Fruit fly (Drosophila melanogaster) whole organism, prepupa: ENCODE results near the gene deltaCOP.

Experiments
- CG10631 ChIP-seq: fragments of 200-800 bp; sonication (Bioruptor generic); optimal IDR thresholded peaks from 2 replicates; lab custom pipeline; 2016; ENCODE audit warnings: missing biosample characterization, missing genetic modification characterization
- CG10669 ChIP-seq: fragments of 200-800 bp; sonication (Bioruptor generic); optimal IDR thresholded peaks from 3 replicates; lab custom pipeline; 2018; ENCODE audit warnings: missing biosample characterization, mild to moderate bottlenecking, missing genetic modification characterization, moderate library complexity
- CG11762 ChIP-seq: fragments of 200-800 bp; sonication (Bioruptor generic); optimal IDR thresholded peaks from 3 replicates; lab custom pipeline; 2016; ENCODE audit warnings: missing biosample characterization, missing genetic modification characterization; ENCODE audit not compliant: insufficient read depth
- CG15336 ChIP-seq: fragments of 200-800 bp; sonication (Bioruptor generic); IDR thresholded peaks from 2 replicates; pipeline ENCODE4 v1.3.6; 2022; ENCODE audit warnings: missing biosample characterization, missing genetic modification characterization
- CG1621 ChIP-seq: fragments of 200-800 bp; sonication (Bioruptor generic); optimal IDR thresholded peaks from 3 replicates; lab custom pipeline; 2018; ENCODE audit warnings: missing biosample characterization, mild to moderate bottlenecking, missing genetic modification characterization
- CG16779 ChIP-seq: fragments of 200-800 bp; sonication (Bioruptor generic); optimal IDR thresholded peaks from 3 replicates; lab custom pipeline; 2017; ENCODE audit warnings: missing biosample characterization, mild to moderate bottlenecking, missing genetic modification characterization
- CG3032 ChIP-seq: fragments of 200-800 bp; optimal IDR thresholded peaks from 2 replicates; lab custom pipeline; 2019; ENCODE audit warnings: missing biosample characterization, mild to moderate bottlenecking, missing genetic modification characterization, moderate library complexity
- CG32006 ChIP-seq: fragments of 200-800 bp; sonication (Bioruptor generic); optimal IDR thresholded peaks from 3 replicates; lab custom pipeline; 2017; ENCODE audit warnings: missing biosample characterization, mild to moderate bottlenecking, missing genetic modification characterization
- CG3919 ChIP-seq: fragments of 200-800 bp; sonication (Bioruptor generic); optimal IDR thresholded peaks from 3 replicates; lab custom pipeline; 2016; ENCODE audit warnings: missing biosample characterization, missing genetic modification characterization
- CG4318 ChIP-seq: fragments of 200-800 bp; sonication (Bioruptor generic); optimal IDR thresholded peaks from 3 replicates; lab custom pipeline; 2017; ENCODE audit warnings: missing biosample characterization, mild to moderate bottlenecking, missing genetic modification characterization
- CG6276 ChIP-seq: fragments of 200-800 bp; sonication (Bioruptor generic); optimal IDR thresholded peaks from 2 replicates; lab custom pipeline; 2017; ENCODE audit warnings: missing biosample characterization, mild to moderate bottlenecking, missing genetic modification characterization
- CG6808 ChIP-seq: fragments of 200-800 bp; sonication (Bioruptor generic); optimal IDR thresholded peaks from 3 replicates; lab custom pipeline; 2017; ENCODE audit warnings: missing biosample characterization, missing genetic modification characterization, mild to moderate bottlenecking, moderate library complexity, missing genetic modification reagents
- CG6854 ChIP-seq: fragments of 200-800 bp; sonication (Bioruptor generic); optimal IDR thresholded peaks from 2 replicates; lab custom pipeline; 2017; ENCODE audit warnings: missing biosample characterization, mild to moderate bottlenecking, missing genetic modification characterization
- CG8319 ChIP-seq: fragments of 200-800 bp; sonication (Bioruptor generic); optimal IDR thresholded peaks from 3 replicates; lab custom pipeline; 2016; ENCODE audit warnings: missing biosample characterization, missing genetic modification characterization
- CG8632 ChIP-seq: fragments of 200-800 bp; sonication (Bioruptor generic); optimal IDR thresholded peaks from 3 replicates; lab custom pipeline; 2016; ENCODE audit warnings: missing biosample characterization, missing genetic modification characterization
- CG9139 ChIP-seq: fragments of 200-800 bp; sonication (Bioruptor generic); optimal IDR thresholded peaks from 3 replicates; lab custom pipeline; 2017; ENCODE audit warnings: missing biosample characterization, mild to moderate bottlenecking, missing genetic modification characterization
- Eip75B ChIP-seq: fragments of 200-800 bp; sonication (Bioruptor generic); optimal IDR thresholded peaks from 3 replicates; lab custom pipeline; 2016; ENCODE audit warnings: missing biosample characterization, missing genetic modification characterization
- Eip78C ChIP-seq: fragments of 200-800 bp; sonication (Bioruptor generic); peaks from one replicate; lab custom pipeline; 2016; ENCODE audit warnings: missing biosample characterization, missing genetic modification characterization
- Eip93F ChIP-seq: fragments of 200-800 bp; sonication (Bioruptor generic); optimal IDR thresholded peaks from 2 replicates; lab custom pipeline; 2016; ENCODE audit warnings: missing biosample characterization, mild to moderate bottlenecking, missing genetic modification characterization
- Ets21C ChIP-seq: fragments of 200-800 bp; sonication (Bioruptor generic); optimal IDR thresholded peaks from 3 replicates; lab custom pipeline; 2016; ENCODE audit warnings: missing biosample characterization, missing genetic modification characterization
- Ets96B ChIP-seq: fragments of 200-800 bp; optimal IDR thresholded peaks from 2 replicates; lab custom pipeline; 2019; ENCODE audit warnings: missing biosample characterization, mild to moderate bottlenecking, missing genetic modification characterization, moderate library complexity
- Gug ChIP-seq: fragments of 200-800 bp; sonication (Bioruptor generic); IDR thresholded peaks from 2 replicates; pipeline ENCODE4 v1.3.6; 2022; ENCODE audit warnings: missing biosample characterization, missing genetic modification characterization
- Hr39 ChIP-seq: fragments of 200-800 bp; sonication (Bioruptor generic); optimal IDR thresholded peaks from 2 replicates; lab custom pipeline; 2016; ENCODE audit warnings: missing biosample characterization, missing genetic modification characterization
- Hr4 ChIP-seq: fragments of 200-800 bp; sonication (Bioruptor generic); optimal IDR thresholded peaks from 3 replicates; lab custom pipeline; 2016; ENCODE audit warnings: missing biosample characterization, missing genetic modification characterization
- Lpt ChIP-seq: fragments of 200-800 bp; sonication (Bioruptor generic); optimal IDR thresholded peaks from 3 replicates; lab custom pipeline; 2016; ENCODE audit warnings: missing biosample characterization, missing genetic modification characterization
- OdsH ChIP-seq: fragments of 200-800 bp; sonication (Bioruptor generic); optimal IDR thresholded peaks from 3 replicates; lab custom pipeline; 2016; ENCODE audit warnings: missing biosample characterization, missing genetic modification characterization
- Smox ChIP-seq: fragments of 200-800 bp; sonication (Bioruptor generic); optimal IDR thresholded peaks from 3 replicates; lab custom pipeline; 2016; ENCODE audit warnings: missing biosample characterization, missing genetic modification characterization
- Sox102F ChIP-seq: fragments of 200-800 bp; sonication (Bioruptor generic); optimal IDR thresholded peaks from 2 replicates; lab custom pipeline; 2016; ENCODE audit warnings: missing biosample characterization, mild to moderate bottlenecking, missing genetic modification characterization
- Sox14 ChIP-seq: fragments of 200-800 bp; sonication (Bioruptor generic); optimal IDR thresholded peaks from 3 replicates; lab custom pipeline; 2016; ENCODE audit warnings: missing biosample characterization, missing genetic modification characterization
- Sox15 ChIP-seq: fragments of 200-800 bp; sonication (Bioruptor generic); optimal IDR thresholded peaks from 3 replicates; lab custom pipeline; 2016; ENCODE audit warnings: missing biosample characterization, missing genetic modification characterization
- achi ChIP-seq: fragments of 200-800 bp; sonication (Bioruptor generic); optimal IDR thresholded peaks from 3 replicates; lab custom pipeline; 2016; ENCODE audit warnings: missing biosample characterization, missing genetic modification characterization
- acj6 ChIP-seq: fragments of 200-800 bp; sonication (Bioruptor generic); optimal IDR thresholded peaks from 3 replicates; lab custom pipeline; 2016; ENCODE audit warnings: missing biosample characterization, missing genetic modification characterization
- dac ChIP-seq: fragments of 200-800 bp; sonication (Bioruptor generic); optimal IDR thresholded peaks from 2 replicates; lab custom pipeline; 2017; ENCODE audit warnings: missing biosample characterization, mild to moderate bottlenecking, missing genetic modification characterization
- dsx ChIP-seq: fragments of 200-800 bp; optimal IDR thresholded peaks from 3 replicates; lab custom pipeline; 2019; ENCODE audit warnings: missing biosample characterization, mild to moderate bottlenecking, missing genetic modification characterization, moderate library complexity; ENCODE audit not compliant: poor library complexity, severe bottlenecking
- eg ChIP-seq: fragments of 200-800 bp; sonication (Bioruptor generic); IDR thresholded peaks from 3 replicates; pipeline ENCODE4 v1.3.6; 2022; ENCODE audit warnings: missing biosample characterization, missing genetic modification characterization
- esn ChIP-seq: fragments of 200-800 bp; sonication (Bioruptor generic); optimal IDR thresholded peaks from 2 replicates; lab custom pipeline; 2016; ENCODE audit warnings: missing biosample characterization, mild to moderate bottlenecking, missing genetic modification characterization, moderate library complexity
- fkh ChIP-seq: fragments of 200-800 bp; sonication (Bioruptor generic); optimal IDR thresholded peaks from 3 replicates; lab custom pipeline; 2017; ENCODE audit warnings: missing biosample characterization, mild to moderate bottlenecking, missing genetic modification characterization, moderate library complexity
- lz ChIP-seq: fragments of 200-800 bp; sonication (Bioruptor generic); optimal IDR thresholded peaks from 3 replicates; lab custom pipeline; 2016; ENCODE audit warnings: missing biosample characterization, missing genetic modification characterization
- net ChIP-seq: fragments of 200-800 bp; sonication (Bioruptor generic); optimal IDR thresholded peaks from 3 replicates; lab custom pipeline; 2016; ENCODE audit warnings: missing biosample characterization, missing genetic modification characterization
- pdm3 ChIP-seq: fragments of 200-800 bp; sonication (Bioruptor generic); optimal IDR thresholded peaks from 3 replicates; lab custom pipeline; 2016; ENCODE audit warnings: missing biosample characterization, missing genetic modification characterization
- salr ChIP-seq, 2 experiments: fragments of 200-800 bp; sonication (Bioruptor generic); optimal IDR thresholded peaks; 3 replicates each; lab custom pipeline; 2016 to 2018; ENCODE audit warnings: missing biosample characterization in 2 of 2, missing genetic modification characterization in 2 of 2, mild to moderate bottlenecking in 1 of 2
- ss ChIP-seq, 2 experiments: fragments of 200-800 bp; sonication (Bioruptor generic); optimal IDR thresholded peaks; 2 replicates in 1 of 2; 3 replicates in 1 of 2; lab custom pipeline; 2017 to 2018; ENCODE audit warnings: mild to moderate bottlenecking in 2 of 2, missing biosample characterization in 2 of 2, missing genetic modification characterization in 2 of 2, moderate library complexity in 1 of 2
- svp ChIP-seq: fragments of 200-800 bp; sonication (Bioruptor generic); peaks from one replicate; lab custom pipeline; 2016; ENCODE audit warnings: missing biosample characterization, missing genetic modification characterization
- topi ChIP-seq: fragments of 200-800 bp; sonication (Bioruptor generic); optimal IDR thresholded peaks from 3 replicates; lab custom pipeline; 2016; ENCODE audit warnings: missing biosample characterization, missing genetic modification characterization
- vri ChIP-seq: fragments of 200-800 bp; sonication (Bioruptor generic); optimal IDR thresholded peaks from 3 replicates; lab custom pipeline; 2016; ENCODE audit warnings: missing biosample characterization, mild to moderate bottlenecking, missing genetic modification characterization

Gene deltaCOP

DNA sequence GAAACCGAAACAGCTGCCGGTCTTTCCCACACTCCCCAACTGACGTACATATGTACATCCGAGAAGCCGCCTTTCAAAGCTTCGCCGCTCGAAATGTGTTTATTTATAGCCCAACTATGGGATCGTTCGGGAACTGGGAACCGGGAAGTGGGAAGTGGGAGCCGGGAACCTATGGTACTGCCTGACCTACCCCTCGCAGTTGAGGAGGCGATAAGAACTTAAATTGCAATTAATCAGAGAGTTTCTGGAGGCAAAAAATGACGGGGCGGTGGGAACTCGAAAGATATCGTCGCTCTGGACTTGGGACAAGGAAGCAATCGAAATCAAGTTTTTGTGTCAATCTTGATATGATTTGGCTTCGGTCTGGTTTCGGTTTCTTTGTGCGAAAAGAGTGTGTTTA lies 28.9 kb downstream of the deltaCOP start:
- TF ChIP-seq vri (GFP tag; lab: Kevin White, UChicago) (peak; percentile 4), CG8632 (GFP tag; lab: Kevin White, UChicago) (no peak), pdm3 (GFP tag; lab: Kevin White, UChicago) (no peak), lz (no peak), eg (GFP tag; lab: Robert Waterston, UW) (0 out of 3 replicates have a peak, but pooled peaks have one; percentile 10), CG6854 (GFP tag; lab: Kevin White, UChicago) (no peak), svp (peak; percentile 81), topi (GFP tag; lab: Kevin White, UChicago) (no peak), CG9139 (no peak), Ets21C (GFP tag; lab: Kevin White, UChicago) (no peak), CG11762 (GFP tag; lab: Kevin White, UChicago) (no peak), Eip78C (GFP tag; lab: Kevin White, UChicago) (peak; percentile 55)

DNA sequence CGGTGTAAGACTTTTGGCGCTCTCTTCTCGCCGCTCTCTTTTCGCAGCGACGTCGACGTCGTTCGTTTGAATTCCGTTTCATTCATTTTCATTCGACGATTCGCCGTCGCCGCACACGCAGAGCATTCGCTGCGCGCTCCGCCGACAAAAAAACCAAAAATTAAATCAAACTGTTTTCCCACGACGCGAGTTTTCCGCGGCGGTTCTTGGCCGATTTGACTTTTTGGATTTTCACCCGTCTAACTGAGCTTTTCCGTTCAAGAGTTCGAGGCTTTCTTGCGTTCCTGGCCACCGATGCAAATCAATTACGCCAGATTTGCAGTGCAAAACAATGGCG lies 30.4 kb downstream of the deltaCOP start:
- no peak for TF ChIP-seq Smox (GFP tag; lab: Kevin White, UChicago)
- no peak for TF ChIP-seq dac
- TF ChIP-seq CG10631 (GFP tag; lab: Kevin White, UChicago): no peak
- TF ChIP-seq CG3032 (tag; lab: Kevin White, UChicago): no peak
- no peak for TF ChIP-seq CG8319
- no peak for TF ChIP-seq Sox15 (GFP tag; lab: Kevin White, UChicago)
- no peak for TF ChIP-seq acj6 (GFP tag; lab: Kevin White, UChicago)
- no peak for TF ChIP-seq achi (GFP tag; lab: Kevin White, UChicago)
- TF ChIP-seq OdsH (GFP tag; lab: Kevin White, UChicago): no peak
- no peak for TF ChIP-seq Hr39 (GFP tag; lab: Kevin White, UChicago)
- TF ChIP-seq net (GFP tag; lab: Kevin White, UChicago): no peak
- TF ChIP-seq CG4318 (GFP tag; lab: Kevin White, UChicago): no peak
- TF ChIP-seq Sox14 (GFP tag; lab: Kevin White, UChicago): no peak
- no peak for TF ChIP-seq topi (GFP tag; lab: Kevin White, UChicago)

DNA sequence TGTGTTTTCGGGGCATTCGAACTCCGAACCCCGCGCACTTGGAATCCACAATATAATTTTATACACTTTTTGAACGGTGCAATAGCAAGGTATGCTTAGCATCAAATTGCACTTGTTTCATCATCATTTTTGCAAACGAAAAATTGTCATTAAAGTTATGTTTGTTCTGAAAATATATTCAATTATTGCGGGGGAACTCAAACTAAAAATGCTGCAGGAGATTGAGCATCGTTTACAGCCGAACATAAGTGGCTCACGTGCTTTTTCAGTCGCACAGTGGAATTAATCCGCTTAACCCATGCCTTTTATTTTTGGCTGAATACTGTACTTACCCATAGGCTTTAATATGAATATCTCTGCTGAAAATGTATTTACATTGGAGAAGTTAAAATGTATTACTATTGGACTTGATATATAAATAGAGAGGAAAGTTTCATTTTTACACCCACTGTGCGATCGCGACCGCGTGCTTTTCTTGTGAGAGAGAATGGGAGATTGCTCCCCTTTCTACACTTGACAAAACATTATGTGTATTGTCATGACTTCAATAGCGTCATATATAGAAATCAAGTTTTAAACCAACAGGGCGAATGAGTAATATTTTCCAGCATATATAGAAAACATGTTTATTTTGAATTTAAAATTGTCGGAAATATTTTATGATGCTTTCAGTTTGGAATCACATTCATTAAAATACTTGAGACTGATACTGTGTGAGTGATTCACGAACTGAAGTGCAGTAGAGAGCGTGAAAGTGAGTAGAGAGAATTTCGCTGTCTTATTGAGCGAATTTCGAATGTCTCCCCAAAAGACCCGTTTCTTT lies 31.0 kb downstream of the deltaCOP start:
- TF ChIP-seq Gug (GFP tag; lab: Robert Waterston, UW) (peak; percentile 97), CG15336 (GFP tag; lab: Robert Waterston, UW) (peak; percentile 99), CG10669 (peak; percentile 98), pdm3 (GFP tag; lab: Kevin White, UChicago) (peak; percentile 99), CG3919 (peak; percentile 99), CG9139 (peak; percentile 95), CG32006 (GFP tag; lab: Kevin White, UChicago) (peak; percentile 98), dsx (GFP tag; lab: Kevin White, UChicago) (peak; percentile 96), CG8319 (peak; percentile 97), Sox102F (GFP tag; lab: Kevin White, UChicago) (peak; percentile 98), Eip78C (GFP tag; lab: Kevin White, UChicago) (peak; percentile 99), ss (GFP tag; optimal IDR thresholded peaks at IDR 0.05; lab: Kevin White, UChicago) (peak; percentile 93 to 97), Hr39 (GFP tag; lab: Kevin White, UChicago) (peak; percentile 98), Hr4 (GFP tag; lab: Kevin White, UChicago) (peak; percentile 99), esn (GFP tag; lab: Kevin White, UChicago) (peak; percentile 99), Eip93F (GFP tag; lab: Kevin White, UChicago) (peak; percentile 96), acj6 (GFP tag; lab: Kevin White, UChicago) (peak; percentile 98), CG16779 (tag; lab: Kevin White, UChicago) (peak; percentile 96), Ets96B (peak; percentile 98), salr (GFP tag; optimal IDR thresholded peaks at IDR 0.05; lab: Kevin White, UChicago) (peak; percentile 97 to 98), CG1621 (tag; lab: Kevin White, UChicago) (peak; percentile 98), Eip75B (peak; percentile 99), CG6276 (GFP tag; lab: Kevin White, UChicago) (peak; percentile 98), fkh (peak; percentile 88), CG4318 (GFP tag; lab: Kevin White, UChicago) (peak; percentile 96), achi (GFP tag; lab: Kevin White, UChicago) (peak; percentile 98), CG6808 (GFP tag; lab: Kevin White, UChicago) (peak; percentile 94), Smox (GFP tag; lab: Kevin White, UChicago) (peak; percentile 98), Lpt (peak; percentile 98), OdsH (GFP tag; lab: Kevin White, UChicago) (peak; percentile 98)
